Fruit fly (Drosophila melanogaster): Measurements from ENCODE around the gene CG13117.

Gene CG13117

DNA sequence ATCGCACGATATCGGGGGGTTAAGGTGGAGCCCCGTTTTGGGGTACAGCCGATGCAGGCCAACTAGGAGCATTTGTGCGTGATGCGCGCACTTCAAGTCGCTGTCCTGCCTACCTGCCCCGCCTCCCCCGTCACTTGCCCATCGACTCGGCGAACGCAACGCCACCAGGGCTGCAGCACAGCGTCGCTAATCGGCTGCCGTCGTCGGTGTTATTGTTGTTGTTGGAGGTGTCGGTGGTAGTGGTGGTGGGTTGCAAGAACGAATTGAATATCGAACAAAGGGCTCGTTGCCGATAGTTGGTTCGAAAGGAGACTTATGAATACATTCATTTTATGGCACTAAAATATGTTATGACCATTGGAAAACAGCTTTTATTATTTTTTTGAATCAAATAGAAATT lies 22.4 kb downstream of the CG13117 start:
- TF ChIP-seq cic (GFP tag; optimal IDR thresholded peaks at IDR 0.05), result no peak
- TF ChIP-seq tj (GFP tag; optimal IDR thresholded peaks at IDR 0.05), result no peak
- TF ChIP-seq CG7101 (tag; optimal IDR thresholded peaks at IDR 0.05), result peak; percentile 55
- TF ChIP-seq ovo (GFP tag; optimal IDR thresholded peaks at IDR 0.05), result peak; percentile 8
- no peak for TF ChIP-seq cnc (optimal IDR thresholded peaks at IDR 0.05)
- peak; percentile 37 for TF ChIP-seq CG14711 (tag; optimal IDR thresholded peaks at IDR 0.05)
- TF ChIP-seq toe (GFP tag; optimal IDR thresholded peaks at IDR 0.05), result peak; percentile 73
- TF ChIP-seq CG5204 (GFP tag; optimal IDR thresholded peaks at IDR 0.05), result peak; percentile 56
- no peak for TF ChIP-seq CG1620 (GFP tag; optimal IDR thresholded peaks at IDR 0.05)
- peak; percentile 18 for TF ChIP-seq CG11617 (GFP tag; optimal IDR thresholded peaks at IDR 0.05)
- peak; percentile 55 for TF ChIP-seq CG33017 (tag; optimal IDR thresholded peaks at IDR 0.05)
- TF ChIP-seq Crg-1 (GFP tag; optimal IDR thresholded peaks at IDR 0.05), result no peak
- no peak for TF ChIP-seq CG12768 (GFP tag; optimal IDR thresholded peaks at IDR 0.05)
- TF ChIP-seq Clk (GFP tag; optimal IDR thresholded peaks at IDR 0.05), result peak; percentile 41
- TF ChIP-seq Hr96 (GFP tag; optimal IDR thresholded peaks at IDR 0.05), result peak; percentile 73
- TF ChIP-seq CG7045 (GFP tag; optimal IDR thresholded peaks at IDR 0.05), result peak; percentile 21
- TF ChIP-seq pad (GFP tag; optimal IDR thresholded peaks at IDR 0.05), result no peak
- peak; percentile 46 for TF ChIP-seq bab1 (GFP tag; optimal IDR thresholded peaks at IDR 0.05)
- no peak for TF ChIP-seq kay (GFP tag; ENCODE audit: borderline replicate concordance)
- TF ChIP-seq Mnt (GFP tag; optimal IDR thresholded peaks at IDR 0.05), result peak; percentile 46

DNA sequence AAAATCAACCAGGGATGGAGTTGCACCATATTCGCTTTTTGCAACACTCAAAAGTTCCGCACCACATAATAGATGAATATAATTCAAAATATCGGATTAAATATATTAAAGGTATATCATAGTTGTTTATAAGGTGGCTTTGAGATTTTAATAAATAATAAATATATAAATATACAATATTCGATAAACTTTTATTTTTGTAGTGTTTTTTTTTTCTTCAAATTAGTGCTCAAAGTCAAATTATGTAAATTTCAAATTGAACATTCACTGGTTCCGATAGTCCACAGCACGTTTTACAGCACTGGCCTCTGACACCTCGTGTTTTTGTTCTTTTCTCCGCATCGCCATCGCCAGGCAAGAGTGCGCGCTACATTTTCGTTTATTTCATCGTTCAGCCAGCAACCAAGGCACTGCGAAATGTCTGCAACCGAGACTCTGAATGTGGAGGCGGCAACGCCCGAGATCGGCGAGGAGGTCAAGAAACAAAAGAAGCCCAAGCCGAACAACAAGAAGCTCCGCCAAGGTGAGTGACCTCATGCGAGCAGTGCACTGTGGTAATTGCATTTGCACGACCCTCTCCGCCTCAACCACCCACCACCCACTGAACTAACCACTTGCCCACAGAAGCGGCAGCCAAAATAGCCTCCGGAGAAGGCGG lies 26.9 kb downstream of the CG13117 start, which contains the start of the genes Taf11 and und:
Gene Taf11 (minus strand): TSS at position 51 of the 658 bp plus-strand sequence.
Gene und (plus strand): TSS at position 158 of the 658 bp plus-strand sequence.
- TF ChIP-seq tj (GFP tag; optimal IDR thresholded peaks at IDR 0.05) (no peak), CG14711 (tag; optimal IDR thresholded peaks at IDR 0.05) (peak; percentile 51), CG1620 (GFP tag; optimal IDR thresholded peaks at IDR 0.05) (peak; percentile 44), CG7101 (tag; optimal IDR thresholded peaks at IDR 0.05) (peak; percentile 42), CG7045 (GFP tag; optimal IDR thresholded peaks at IDR 0.05) (peak; percentile 78), cnc (optimal IDR thresholded peaks at IDR 0.05) (no peak), CG33017 (tag; optimal IDR thresholded peaks at IDR 0.05) (peak; percentile 13), toe (GFP tag; optimal IDR thresholded peaks at IDR 0.05) (peak; percentile 54), bab1 (GFP tag; optimal IDR thresholded peaks at IDR 0.05) (peak; percentile 17), Hr96 (GFP tag; optimal IDR thresholded peaks at IDR 0.05) (peak; percentile 39), Clk (GFP tag; optimal IDR thresholded peaks at IDR 0.05) (peak; percentile 0), ovo (GFP tag; optimal IDR thresholded peaks at IDR 0.05) (peak; percentile 27), CG11617 (GFP tag; optimal IDR thresholded peaks at IDR 0.05) (peak; percentile 53), CG5204 (GFP tag; optimal IDR thresholded peaks at IDR 0.05) (no peak), Mnt (GFP tag; optimal IDR thresholded peaks at IDR 0.05) (peak; percentile 80), pad (GFP tag; optimal IDR thresholded peaks at IDR 0.05) (peak; percentile 74), Crg-1 (GFP tag; optimal IDR thresholded peaks at IDR 0.05) (peak; percentile 78), cic (GFP tag; optimal IDR thresholded peaks at IDR 0.05) (peak; percentile 30), CG12768 (GFP tag; optimal IDR thresholded peaks at IDR 0.05) (peak; percentile 71), kay (GFP tag; ENCODE audit: borderline replicate concordance) (no peak)

DNA sequence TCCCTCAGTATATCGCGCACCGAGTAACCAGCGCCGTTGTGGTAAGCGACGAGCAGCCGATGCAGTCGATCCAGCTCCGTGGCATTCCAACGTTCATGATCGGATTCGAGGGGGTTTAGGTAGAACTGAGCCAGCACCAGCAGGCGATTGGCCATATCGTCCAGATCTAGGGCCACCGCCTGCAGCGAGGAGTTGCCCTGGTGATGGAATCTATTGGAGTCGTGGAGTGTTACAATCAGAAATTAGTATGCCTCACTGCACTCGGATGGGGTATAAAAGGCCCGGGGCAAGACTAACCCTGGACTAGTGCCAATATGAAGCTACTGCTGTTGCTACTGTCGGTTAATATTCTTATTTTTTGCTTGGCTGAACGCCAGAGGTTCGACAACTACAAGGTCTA lies 30.3 kb downstream of the CG13117 start, which contains the start of gene CG4017:
Gene CG4017 (plus strand): TSS at position 301 of the 400 bp plus-strand sequence.
- no peak for TF ChIP-seq CG1620 (GFP tag; optimal IDR thresholded peaks at IDR 0.05)
- no peak for TF ChIP-seq CG33017 (tag; optimal IDR thresholded peaks at IDR 0.05)
- TF ChIP-seq CG14711 (tag; optimal IDR thresholded peaks at IDR 0.05), result no peak
- no peak for TF ChIP-seq tj (GFP tag; optimal IDR thresholded peaks at IDR 0.05)
- no peak for TF ChIP-seq cic (GFP tag; optimal IDR thresholded peaks at IDR 0.05)
- TF ChIP-seq CG7045 (GFP tag; optimal IDR thresholded peaks at IDR 0.05), result no peak
- no peak for TF ChIP-seq cnc (optimal IDR thresholded peaks at IDR 0.05)
- TF ChIP-seq toe (GFP tag; optimal IDR thresholded peaks at IDR 0.05), result no peak
- TF ChIP-seq CG5204 (GFP tag; optimal IDR thresholded peaks at IDR 0.05), result no peak
- TF ChIP-seq CG12768 (GFP tag; optimal IDR thresholded peaks at IDR 0.05), result no peak
- TF ChIP-seq kay (GFP tag; ENCODE audit: borderline replicate concordance), result no peak
- TF ChIP-seq Hr96 (GFP tag; optimal IDR thresholded peaks at IDR 0.05), result no peak
- TF ChIP-seq Crg-1 (GFP tag; optimal IDR thresholded peaks at IDR 0.05), result no peak
- no peak for TF ChIP-seq Mnt (GFP tag; optimal IDR thresholded peaks at IDR 0.05)
- no peak for TF ChIP-seq CG11617 (GFP tag; optimal IDR thresholded peaks at IDR 0.05)
- no peak for TF ChIP-seq pad (GFP tag; optimal IDR thresholded peaks at IDR 0.05)
- TF ChIP-seq bab1 (GFP tag; optimal IDR thresholded peaks at IDR 0.05), result no peak
- no peak for TF ChIP-seq ovo (GFP tag; optimal IDR thresholded peaks at IDR 0.05)

DNA sequence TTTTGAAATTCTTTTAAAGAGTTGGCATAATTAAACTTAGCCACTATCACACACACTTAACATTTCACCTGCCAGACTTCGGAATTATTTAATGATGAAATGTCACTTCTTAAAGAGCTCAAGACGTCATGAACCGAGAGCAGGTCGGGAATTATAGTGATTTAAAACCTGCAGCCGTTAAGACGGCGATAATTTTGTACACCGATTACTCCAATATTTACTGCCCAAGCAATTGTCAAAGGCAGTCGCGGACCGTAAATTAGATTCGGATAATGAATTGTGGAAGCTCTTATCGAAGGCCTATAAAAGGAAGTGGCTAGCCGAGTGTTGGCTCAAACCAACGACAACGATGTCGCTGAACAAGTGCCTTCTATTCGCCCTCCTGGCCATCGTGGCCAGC lies 32.3 kb downstream of the CG13117 start, which contains the start of gene CG17633:
Gene CG17633 (plus strand): TSS at position 326 of the 400 bp plus-strand sequence.
- TF ChIP-seq CG14711 (tag; optimal IDR thresholded peaks at IDR 0.05) (no peak), Clk (GFP tag; optimal IDR thresholded peaks at IDR 0.05) (no peak), toe (GFP tag; optimal IDR thresholded peaks at IDR 0.05) (no peak)

DNA sequence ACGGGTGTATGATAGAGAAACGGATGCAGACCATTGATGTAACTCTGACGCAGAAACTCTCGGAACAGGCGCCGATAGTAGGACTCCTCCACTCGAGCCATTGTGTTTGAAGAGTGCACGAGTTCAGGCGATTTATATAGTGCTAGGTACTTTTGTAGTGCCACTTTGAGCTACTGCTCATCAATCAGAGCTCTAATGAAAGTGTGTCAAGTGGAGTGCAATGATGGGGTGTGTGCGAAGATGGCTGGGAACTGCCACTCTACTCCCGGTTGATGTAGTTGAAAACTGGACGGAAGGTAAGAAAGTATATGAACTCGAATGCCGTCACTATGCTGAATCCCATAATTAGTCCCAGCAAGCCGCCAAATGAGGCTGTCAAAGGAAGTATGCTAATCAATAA lies 34.5 kb downstream of the CG13117 start, which contains the start of gene ppk18:
Gene ppk18 (minus strand): TSS at position 101 of the 400 bp plus-strand sequence.
- no peak for TF ChIP-seq CG11617 (GFP tag; optimal IDR thresholded peaks at IDR 0.05)
- TF ChIP-seq toe (GFP tag; optimal IDR thresholded peaks at IDR 0.05), result no peak
- no peak for TF ChIP-seq Crg-1 (GFP tag; optimal IDR thresholded peaks at IDR 0.05)

DNA sequence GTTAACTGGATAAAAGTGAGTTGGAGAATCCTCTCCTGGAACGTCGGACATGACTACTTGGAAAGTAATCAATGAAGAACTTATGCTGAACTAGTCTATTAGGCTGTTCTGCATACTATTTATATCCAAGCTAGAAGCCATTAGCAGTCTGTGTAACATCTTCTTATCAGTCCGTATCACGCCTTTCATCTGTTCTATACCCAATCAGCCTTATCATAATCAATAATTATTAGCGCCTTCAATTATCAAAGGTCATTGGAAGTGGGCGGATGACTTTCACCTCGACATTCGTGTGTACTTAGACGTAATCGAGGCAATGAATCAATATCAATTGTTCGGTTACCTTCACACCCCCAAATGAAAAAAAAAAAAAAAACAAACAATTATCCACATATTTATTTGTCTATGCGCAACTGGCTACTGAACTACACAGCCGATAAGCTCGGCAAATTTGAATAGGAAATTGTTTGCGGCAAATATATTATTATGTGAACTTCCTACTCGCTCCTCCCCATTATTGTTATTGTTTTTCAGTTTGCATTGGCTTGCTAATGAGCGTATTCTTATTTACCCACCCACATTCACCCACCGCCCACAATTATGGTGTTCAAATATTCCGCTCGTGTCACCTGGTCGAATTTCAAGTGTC lies 38.7 kb downstream of the CG13117 start, which contains the start of the genes ppk11 and ppk16:
Gene ppk11 (minus strand): TSS at position 51 of the 649 bp plus-strand sequence.
Gene ppk16 (minus strand): TSS at position 51 of the 649 bp plus-strand sequence.
- TF ChIP-seq CG33017 (tag; optimal IDR thresholded peaks at IDR 0.05) (no peak), Mnt (GFP tag; optimal IDR thresholded peaks at IDR 0.05) (peak; percentile 10), Clk (GFP tag; optimal IDR thresholded peaks at IDR 0.05) (no peak), tj (GFP tag; optimal IDR thresholded peaks at IDR 0.05) (no peak), CG7045 (GFP tag; optimal IDR thresholded peaks at IDR 0.05) (no peak), Crg-1 (GFP tag; optimal IDR thresholded peaks at IDR 0.05) (peak; percentile 10), CG1620 (GFP tag; optimal IDR thresholded peaks at IDR 0.05) (no peak), CG11617 (GFP tag; optimal IDR thresholded peaks at IDR 0.05) (peak; percentile 16), toe (GFP tag; optimal IDR thresholded peaks at IDR 0.05) (no peak), cnc (optimal IDR thresholded peaks at IDR 0.05) (no peak), pad (GFP tag; optimal IDR thresholded peaks at IDR 0.05) (no peak), CG7101 (tag; optimal IDR thresholded peaks at IDR 0.05) (peak; percentile 25), CG14711 (tag; optimal IDR thresholded peaks at IDR 0.05) (peak; percentile 16), ovo (GFP tag; optimal IDR thresholded peaks at IDR 0.05) (peak; percentile 2), kay (GFP tag; ENCODE audit: borderline replicate concordance) (peak; percentile 35), bab1 (GFP tag; optimal IDR thresholded peaks at IDR 0.05) (no peak), Hr96 (GFP tag; optimal IDR thresholded peaks at IDR 0.05) (no peak), CG5204 (GFP tag; optimal IDR thresholded peaks at IDR 0.05) (no peak), cic (GFP tag; optimal IDR thresholded peaks at IDR 0.05) (no peak), CG12768 (GFP tag; optimal IDR thresholded peaks at IDR 0.05) (no peak)

Data from whole organism, adult.